Worm (Caenorhabditis elegans) whole organism, L4 larva: ENCODE measurements around the gene ZK742.7.

Experiments used
- F10B5.3 ChIP-seq: sonication (generic microtip); optimal IDR thresholded peaks from 2 replicates; lab custom pipeline; 2016; ENCODE audit warnings: mild to moderate bottlenecking, missing genetic modification characterization, missing compliant biosample characterization
- Y75B8A.6 ChIP-seq: fragments of 200-800 bp; sonication (Bioruptor generic); IDR thresholded peaks from 2 replicates; pipeline ENCODE4 v1.3.6; 2022; ENCODE audit warnings: missing genetic modification reagents, missing genetic modification characterization, missing compliant biosample characterization
- ZK337.2 ChIP-seq: fragments of 200-800 bp; sonication (Bioruptor generic); IDR thresholded peaks from 2 replicates; pipeline ENCODE4 v1.3.6; 2022; ENCODE audit warnings: missing genetic modification reagents, missing genetic modification characterization, missing compliant biosample characterization
- ZK546.5 ChIP-seq, 2 experiments: sonication (generic microtip); optimal IDR thresholded peaks; 2 replicates each; lab custom pipeline; 2017; ENCODE audit warnings: missing biosample characterization in 2 of 2, missing genetic modification characterization in 2 of 2
- aha-1 ChIP-seq: fragments of 150-350 bp; peaks from one replicate; lab custom pipeline; 2014; ENCODE audit warnings: missing biosample characterization, missing genetic modification characterization
- cey-2 ChIP-seq: sonication (generic microtip); optimal IDR thresholded peaks from 3 replicates; lab custom pipeline; 2017; ENCODE audit warnings: missing genetic modification characterization, mild to moderate bottlenecking, missing compliant biosample characterization, antibody characterized with exemption, borderline replicate concordance; ENCODE audit not compliant: insufficient read depth
- daf-12 ChIP-seq: fragments of 150-350 bp; optimal IDR thresholded peaks from 2 replicates; lab custom pipeline; 2014; ENCODE audit warnings: missing biosample characterization, missing genetic modification reagents, missing genetic modification characterization
- daf-16 ChIP-seq, 3 experiments: sonication (generic microtip); optimal IDR thresholded peaks; 2 replicates each; lab custom pipeline; 2016 to 2017; ENCODE audit warnings: missing genetic modification characterization in 3 of 3, missing genetic modification reagents in 3 of 3, mild to moderate bottlenecking in 2 of 3, missing compliant biosample characterization in 2 of 3, missing biosample characterization in 1 of 3, moderate library complexity in 1 of 3
- daf-19 ChIP-seq: fragments of 200-800 bp; sonication (Bioruptor generic); conservative IDR thresholded peaks from 2 replicates; pipeline ENCODE4 v1.3.6; 2022; ENCODE audit warnings: missing genetic modification characterization, missing compliant biosample characterization
- dmd-6 ChIP-seq: fragments of 200-800 bp; sonication (Bioruptor generic); IDR thresholded peaks from 2 replicates; pipeline ENCODE4 v1.3.6; 2022; ENCODE audit warnings: missing genetic modification reagents, missing genetic modification characterization, missing compliant biosample characterization
- dmd-8 ChIP-seq: fragments of 200-800 bp; sonication (Bioruptor generic); IDR thresholded peaks from 2 replicates; pipeline ENCODE4 v1.3.6; 2022; ENCODE audit warnings: missing genetic modification characterization, missing compliant biosample characterization
- dmd-9 ChIP-seq: fragments of 200-800 bp; sonication (Bioruptor generic); IDR thresholded peaks from 2 replicates; pipeline ENCODE4 v1.3.6; 2022; ENCODE audit warnings: missing genetic modification reagents, missing genetic modification characterization, missing compliant biosample characterization
- duxl-1 ChIP-seq: sonication (generic microtip); optimal IDR thresholded peaks from 2 replicates; lab custom pipeline; 2016; ENCODE audit warnings: mild to moderate bottlenecking, missing genetic modification characterization, moderate library complexity, missing compliant biosample characterization; ENCODE audit not compliant: poor library complexity
- dve-1 ChIP-seq: sonication (generic microtip); optimal IDR thresholded peaks from 2 replicates; lab custom pipeline; 2017; ENCODE audit warnings: antibody characterized with exemption, mild to moderate bottlenecking, missing genetic modification characterization, missing compliant biosample characterization; ENCODE audit not compliant: insufficient read depth
- fkh-10 ChIP-seq: fragments of 150-350 bp; optimal IDR thresholded peaks from 2 replicates; lab custom pipeline; 2014; ENCODE audit warnings: missing biosample characterization, missing genetic modification reagents, missing genetic modification characterization
- hif-1 ChIP-seq, 2 experiments: sonication (generic microtip); optimal IDR thresholded peaks; 2 replicates each; lab custom pipeline; 2016 to 2017; ENCODE audit warnings: missing compliant biosample characterization in 2 of 2, missing genetic modification characterization in 2 of 2, missing genetic modification reagents in 2 of 2, missing genotype in 2 of 2, mild to moderate bottlenecking in 1 of 2
- hlh-30 ChIP-seq: sonication (generic microtip); optimal IDR thresholded peaks from 2 replicates; lab custom pipeline; 2017; ENCODE audit warnings: antibody characterized with exemption, mild to moderate bottlenecking, missing genetic modification characterization, missing compliant biosample characterization; ENCODE audit not compliant: insufficient read depth
- hmg-1.1 ChIP-seq: fragments of 200-800 bp; sonication (Bioruptor generic); IDR thresholded peaks from 2 replicates; pipeline ENCODE4 v1.3.6; 2022; ENCODE audit warnings: missing genetic modification reagents, missing genetic modification characterization, missing compliant biosample characterization
- lin-1 ChIP-seq: fragments of 200-800 bp; sonication (Bioruptor generic); IDR thresholded peaks from 2 replicates; pipeline ENCODE4 v1.3.6; 2022; ENCODE audit warnings: missing genetic modification reagents, missing genetic modification characterization, missing compliant biosample characterization
- lin-38 ChIP-seq: fragments of 200-800 bp; sonication (Bioruptor generic); IDR thresholded peaks from 2 replicates; pipeline ENCODE4 v1.3.6; 2022; ENCODE audit warnings: missing genetic modification reagents, missing genetic modification characterization, missing compliant biosample characterization
- lir-3 ChIP-seq: sonication (generic microtip); optimal IDR thresholded peaks from 2 replicates; lab custom pipeline; 2016; ENCODE audit warnings: mild to moderate bottlenecking, missing genetic modification characterization, missing compliant biosample characterization
- lsy-2 ChIP-seq, 2 experiments: fragments of 150-350 bp in 1 of 2; sonication (generic microtip) in 1 of 2; optimal IDR thresholded peaks; 2 replicates each; lab custom pipeline; 2014 to 2017; ENCODE audit warnings: missing biosample characterization in 2 of 2, missing genetic modification characterization in 2 of 2
- madf-5 ChIP-seq, 2 experiments: fragments of 200-800 bp; sonication (Bioruptor generic); IDR thresholded peaks; 2 replicates each; pipeline ENCODE4 v1.3.6; 2022; ENCODE audit warnings: missing compliant biosample characterization in 2 of 2, missing genetic modification characterization in 2 of 2
- mes-2 ChIP-seq: sonication (generic microtip); optimal IDR thresholded peaks from 2 replicates; lab custom pipeline; 2016; ENCODE audit warnings: missing genotype, mild to moderate bottlenecking, missing genetic modification characterization, missing compliant biosample characterization; ENCODE audit not compliant: poor library complexity, severe bottlenecking
- mxl-3 ChIP-seq: fragments of 200-800 bp; sonication (Bioruptor generic); optimal IDR thresholded peaks from 2 replicates; lab custom pipeline; 2018; ENCODE audit warnings: mild to moderate bottlenecking, missing genetic modification characterization, missing compliant biosample characterization
- nhr-10 ChIP-seq: fragments of 150-350 bp; optimal IDR thresholded peaks from 2 replicates; lab custom pipeline; 2014; ENCODE audit warnings: missing biosample characterization, missing genetic modification characterization
- nhr-41 ChIP-seq: fragments of 200-800 bp; sonication (Bioruptor generic); IDR thresholded peaks from 2 replicates; pipeline ENCODE4 v1.3.6; 2022; ENCODE audit warnings: missing genetic modification reagents, missing genetic modification characterization, missing compliant biosample characterization
- nhr-42 ChIP-seq: fragments of 200-800 bp; sonication (Bioruptor generic); IDR thresholded peaks from 2 replicates; pipeline ENCODE4 v1.3.6; 2022; ENCODE audit warnings: missing genetic modification characterization, missing compliant biosample characterization
- nhr-6 ChIP-seq: fragments of 150-350 bp; optimal IDR thresholded peaks from 2 replicates; lab custom pipeline; 2014; ENCODE audit warnings: missing biosample characterization, missing genetic modification characterization
- nhr-77 ChIP-seq: fragments of 150-350 bp; optimal IDR thresholded peaks from 2 replicates; lab custom pipeline; 2014; ENCODE audit warnings: missing biosample characterization, missing genetic modification characterization
- pqm-1 ChIP-seq: sonication (generic microtip); optimal IDR thresholded peaks from 2 replicates; lab custom pipeline; 2017; ENCODE audit warnings: missing biosample characterization, missing genetic modification characterization
- set-16 ChIP-seq: fragments of 200-800 bp; sonication (Bioruptor generic); IDR thresholded peaks from 2 replicates; pipeline ENCODE4 v1.3.6; 2022; ENCODE audit warnings: missing genetic modification reagents, missing genetic modification characterization, missing compliant biosample characterization
- skn-1 ChIP-seq: fragments of 150-350 bp; optimal IDR thresholded peaks from 2 replicates; lab custom pipeline; 2014; ENCODE audit warnings: missing biosample characterization, missing genetic modification characterization
- snpc-1.2 ChIP-seq: fragments of 200-800 bp; sonication (Bioruptor generic); IDR thresholded peaks from 2 replicates; pipeline ENCODE4 v1.3.6; 2022; ENCODE audit warnings: missing genetic modification reagents, missing genetic modification characterization, missing compliant biosample characterization
- snpc-4 ChIP-seq: fragments of 150-350 bp; optimal IDR thresholded peaks from 2 replicates; lab custom pipeline; 2014; ENCODE audit warnings: missing biosample characterization, missing genetic modification characterization
- spr-1 ChIP-seq: sonication (generic microtip); optimal IDR thresholded peaks from 2 replicates; lab custom pipeline; 2016; ENCODE audit warnings: mild to moderate bottlenecking, missing genetic modification characterization, missing compliant biosample characterization
- tag-97 ChIP-seq: fragments of 200-800 bp; sonication (Bioruptor generic); IDR thresholded peaks from 2 replicates; pipeline ENCODE4 v1.3.6; 2022; ENCODE audit warnings: missing genetic modification characterization, missing compliant biosample characterization
- unc-130 ChIP-seq: sonication (generic microtip); optimal IDR thresholded peaks from 2 replicates; lab custom pipeline; 2016; ENCODE audit warnings: missing genetic modification reagents, missing genetic modification characterization, missing compliant biosample characterization
- unc-39 ChIP-seq: sonication (generic microtip); optimal IDR thresholded peaks from 2 replicates; lab custom pipeline; 2017; ENCODE audit warnings: missing biosample characterization, missing genetic modification characterization
- unc-62 ChIP-seq, 3 experiments: fragments of 150-350 bp in 1 of 3; sonication (generic microtip); optimal IDR thresholded peaks in 2 of 3; peaks in 1 of 3; 1 replicate in 1 of 3; 2 replicates in 2 of 3; lab custom pipeline; 2014 to 2017; ENCODE audit warnings: missing biosample characterization in 3 of 3, missing genetic modification characterization in 3 of 3, missing genetic modification reagents in 3 of 3, missing genotype in 1 of 3
- zfp-3 ChIP-seq: fragments of 200-800 bp; sonication (Bioruptor generic); conservative IDR thresholded peaks from 2 replicates; pipeline ENCODE4 v1.3.6; 2022; ENCODE audit warnings: missing genetic modification reagents, missing genetic modification characterization, missing compliant biosample characterization
- ztf-7 ChIP-seq: fragments of 150-350 bp; optimal IDR thresholded peaks from 2 replicates; lab custom pipeline; 2014; ENCODE audit warnings: missing biosample characterization, missing genetic modification characterization

ZK742.7 gene

DNA sequence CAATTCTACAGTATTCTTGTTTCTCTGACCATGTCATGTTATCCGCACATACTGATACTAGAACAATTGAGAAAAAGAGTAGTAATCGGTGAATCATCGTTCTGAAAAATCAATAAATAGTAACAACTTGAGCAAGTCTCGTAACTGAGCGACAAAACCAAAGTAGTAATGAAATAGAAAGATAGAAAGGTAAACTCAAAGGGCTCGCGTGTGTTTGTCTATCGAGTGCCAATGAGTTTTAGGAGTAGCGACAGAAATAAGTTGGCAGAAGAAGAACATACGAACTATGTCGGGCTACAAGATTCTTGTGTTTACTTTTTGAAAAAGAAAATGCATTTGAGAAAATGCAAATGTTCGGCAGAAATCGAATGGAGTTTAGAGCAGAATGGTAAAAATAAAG is 41.3 kb downstream of the ZK742.7 start, which contains the start of gene C37C3.12:
C37C3.12 (minus strand) TSS at position 101 of the 400 bp plus-strand sequence.
- TF ChIP-seq snpc-4, result no peak
- no peak for TF ChIP-seq lir-3 (tag; lab: Kevin White, UChicago)
- TF ChIP-seq madf-5 (GFP tag; IDR thresholded peaks at IDR 0.05; lab: Robert Waterston, UW), result no peak
- no peak for TF ChIP-seq ZK546.5 (tag; optimal IDR thresholded peaks at IDR 0.05; lab: Kevin White, UChicago)
- TF ChIP-seq, all 104 proteins: peak for 0

DNA sequence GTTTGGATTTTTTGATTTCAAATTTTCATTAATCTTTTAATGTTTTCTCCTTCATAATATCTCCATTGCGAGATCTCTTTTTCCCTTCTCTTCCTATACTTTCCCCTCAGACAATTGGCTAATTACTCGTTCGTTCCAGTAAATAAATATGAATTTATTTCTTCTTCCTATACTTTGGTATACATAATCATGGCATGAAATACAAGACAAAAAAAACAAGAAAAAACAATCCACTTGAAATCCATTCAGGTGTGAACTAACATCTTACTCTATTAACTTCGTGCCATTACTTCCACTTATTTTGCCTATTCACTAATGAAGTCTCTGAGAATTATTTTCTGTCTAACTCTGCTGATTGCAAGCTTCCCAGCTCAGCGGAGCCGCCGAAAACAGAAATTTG is 44.0 kb downstream of the ZK742.7 start, which contains the start of gene grd-8:
grd-8 (plus strand) TSS at position 301 of the 400 bp plus-strand sequence.
- no peak for TF ChIP-seq hmg-1.1 (GFP tag; lab: Robert Waterston, UW)
- TF ChIP-seq madf-5 (GFP tag; IDR thresholded peaks at IDR 0.05; lab: Robert Waterston, UW), result no peak
- TF ChIP-seq daf-12 (tag; lab: Kevin White, UChicago), result no peak
- TF ChIP-seq snpc-1.2, result no peak
- TF ChIP-seq skn-1, result no peak
- TF ChIP-seq unc-62 (GFP tag; optimal IDR thresholded peaks at IDR 0.05 in 1 of 2; lab: Kevin White, UChicago), result no peak
- no peak for TF ChIP-seq unc-62 (tag; optimal IDR thresholded peaks at IDR 0.05; lab: Kevin White, UChicago)
- TF ChIP-seq nhr-41 (GFP tag; lab: Robert Waterston, UW), result no peak
- TF ChIP-seq F10B5.3 (tag; lab: Kevin White, UChicago), result no peak
- no peak for TF ChIP-seq ztf-7 (tag; lab: Kevin White, UChicago)
- TF ChIP-seq dve-1 (tag; lab: Kevin White, UChicago), result no peak
- TF ChIP-seq pqm-1 (tag; lab: Kevin White, UChicago), result no peak
- no peak for TF ChIP-seq nhr-10 (tag; lab: Kevin White, UChicago)
- no peak for TF ChIP-seq ZK337.2 (GFP tag; lab: Robert Waterston, UW)

DNA sequence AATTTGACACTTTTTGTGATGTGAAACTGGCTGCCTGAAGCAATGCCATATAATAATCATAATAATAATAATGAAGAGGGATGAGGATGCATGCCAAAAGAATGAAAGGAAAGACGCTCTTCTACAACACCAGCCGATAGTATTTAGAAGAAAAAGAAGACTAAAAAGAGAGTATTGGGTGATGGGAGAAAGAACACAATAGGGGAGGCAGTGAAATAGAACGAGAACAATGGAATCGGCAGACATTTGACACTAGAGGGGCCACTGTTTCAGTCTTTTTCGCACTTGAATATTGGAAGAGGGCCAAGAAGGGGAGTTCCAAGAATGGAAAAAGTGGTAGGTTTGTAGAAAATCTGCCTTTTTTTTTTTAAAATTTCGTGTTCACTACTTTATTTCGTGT is 49.0 kb downstream of the ZK742.7 start, which contains the start of gene memo-1:
memo-1 (minus strand) TSS at position 2 of the 400 bp plus-strand sequence.
- TF ChIP-seq aha-1, result peak; percentile 33
- no peak for TF ChIP-seq cey-2 (tag; lab: Kevin White, UChicago)
- TF ChIP-seq daf-19, result no peak
- TF ChIP-seq nhr-42, result no peak
- TF ChIP-seq nhr-10 (tag; lab: Kevin White, UChicago), result no peak
- no peak for TF ChIP-seq spr-1 (tag; lab: Kevin White, UChicago)
- peak in 1 of 2 experiments; percentile 89 for TF ChIP-seq unc-62 (GFP tag; optimal IDR thresholded peaks at IDR 0.05 in 1 of 2; lab: Kevin White, UChicago)
- TF ChIP-seq unc-62 (tag; optimal IDR thresholded peaks at IDR 0.05; lab: Kevin White, UChicago), result no peak
- no peak for TF ChIP-seq hlh-30 (tag; lab: Kevin White, UChicago)
- TF ChIP-seq dmd-9, result no peak
- no peak for TF ChIP-seq set-16 (GFP tag; lab: Robert Waterston, UW)
- TF ChIP-seq lin-1 (GFP tag; lab: Robert Waterston, UW), result no peak
- no peak for TF ChIP-seq nhr-6
- no peak for TF ChIP-seq unc-39 (tag; lab: Kevin White, UChicago)
- 0 out of 2 replicates have a peak, but pooled peaks have one; percentile 9 for TF ChIP-seq dmd-6 (GFP tag; lab: Robert Waterston, UW)
- TF ChIP-seq lin-38 (GFP tag; lab: Robert Waterston, UW), result 0 out of 2 replicates have a peak, but pooled peaks have one; percentile 17

ce11 chrV:7847687-7848086 is 49.5 kb downstream of the ZK742.7 start:
- TF ChIP-seq dmd-8 (GFP tag; lab: Robert Waterston, UW) (no peak), nhr-6 (no peak), daf-16 (GFP tag; optimal IDR thresholded peaks at IDR 0.05; lab: Kevin White, UChicago) (no peak), daf-16 (tag; optimal IDR thresholded peaks at IDR 0.05; lab: Kevin White, UChicago) (peak; percentile 74)

ce11 chrV:7848251-7848650 is 50.1 kb downstream of the ZK742.7 start:
- TF ChIP-seq fkh-10 (GFP tag; lab: Kevin White, UChicago) (no peak), hif-1 (tag; optimal IDR thresholded peaks at IDR 0.05; lab: Kevin White, UChicago) (peak in 1 of 2 experiments; percentile 39), unc-130 (GFP tag; lab: Kevin White, UChicago) (no peak), cey-2 (tag; lab: Kevin White, UChicago) (no peak), tag-97 (no peak), mes-2 (tag; lab: Kevin White, UChicago) (peak; percentile 42), mxl-3 (peak; percentile 74), duxl-1 (no peak), Y75B8A.6 (GFP tag; lab: Robert Waterston, UW) (no peak), dmd-9 (no peak), lsy-2 (tag; optimal IDR thresholded peaks at IDR 0.05; lab: Kevin White, UChicago) (peak in 1 of 2 experiments; percentile 16), zfp-3 (no peak), nhr-77 (tag; lab: Kevin White, UChicago) (peak; percentile 29)
